Fruit fly (Drosophila melanogaster): ENCODE data around the gene Exo84.

The Exo84 gene

dm6 chr3R:26036153-26037144, 15.6 kb downstream of the Exo84 start (continued):
- TF ChIP-seq sug (tag; optimal IDR thresholded peaks at IDR 0.05) (peak; percentile 52), usp (GFP tag; optimal IDR thresholded peaks at IDR 0.05) (no peak), Lpt (GFP tag; optimal IDR thresholded peaks at IDR 0.05) (no peak), Sry-δ (GFP tag; optimal IDR thresholded peaks at IDR 0.05) (no peak), pum (GFP tag; optimal IDR thresholded peaks at IDR 0.05) (peak; percentile 67), hb (GFP tag; IDR thresholded peaks at IDR 0.05; ENCODE audit: partially characterized antibody) (no peak), br (optimal IDR thresholded peaks at IDR 0.05) (no peak), CG4424 (GFP tag; optimal IDR thresholded peaks at IDR 0.05) (peak; percentile 87), NC2β (GFP tag; optimal IDR thresholded peaks at IDR 0.05) (peak; percentile 71), bsh (GFP tag; optimal IDR thresholded peaks at IDR 0.05) (peak; percentile 84 to 96), Ada2b (GFP tag; IDR thresholded peaks at IDR 0.05) (no peak; the same call in 1 of the 2 replicates), caup (GFP tag; optimal IDR thresholded peaks at IDR 0.05; ENCODE audit: severe bottlenecking) (peak; percentile 37), CG6654 (GFP tag; optimal IDR thresholded peaks at IDR 0.05) (peak; percentile 68), abd-A (tag; optimal IDR thresholded peaks at IDR 0.05) (peak; percentile 11), lab (GFP tag; optimal IDR thresholded peaks at IDR 0.05) (peak; percentile 57), pan (optimal IDR thresholded peaks at IDR 0.05) (no peak), pan (GFP tag; optimal IDR thresholded peaks at IDR 0.05 in 1 of 2, IDR thresholded peaks at IDR 0.05 in 1 of 2) (peak in 1 of 2 experiments; percentile 29), chm (GFP tag; IDR thresholded peaks at IDR 0.05) (peak; percentile 31; the same call in 1 of the 2 replicates), CG12744 (GFP tag; optimal IDR thresholded peaks at IDR 0.05) (peak; percentile 49), Lhr (GFP tag; optimal IDR thresholded peaks at IDR 0.05) (peak; percentile 86), croc (GFP tag; conservative IDR thresholded peaks at IDR 0.05) (peak; percentile 88), wek (GFP tag; optimal IDR thresholded peaks at IDR 0.05) (peak; percentile 7), CG7786 (GFP tag; optimal IDR thresholded peaks at IDR 0.05) (peak; percentile 7), scrt (GFP tag; optimal IDR thresholded peaks at IDR 0.05) (peak; percentile 36), fu2 (GFP tag; optimal IDR thresholded peaks at IDR 0.05) (no peak), seq (GFP tag; IDR thresholded peaks at IDR 0.05) (peak; percentile 49), aop (GFP tag; IDR thresholded peaks at IDR 0.05) (no peak), CG10274 (GFP tag; optimal IDR thresholded peaks at IDR 0.05) (peak; percentile 59), fd102C (GFP tag; optimal IDR thresholded peaks at IDR 0.05) (peak; percentile 92), CG10209 (GFP tag; optimal IDR thresholded peaks at IDR 0.05) (peak; percentile 90), knrl (GFP tag; IDR thresholded peaks at IDR 0.05; ENCODE audit: partially characterized antibody) (0 out of 3 replicates have a peak, but pooled peaks have one; percentile 16), YL-1 (GFP tag; optimal IDR thresholded peaks at IDR 0.05) (peak; percentile 74), cas (GFP tag; IDR thresholded peaks at IDR 0.05) (no peak), Rx (GFP tag; IDR thresholded peaks at IDR 0.05) (peak; percentile 38), CG14860 (GFP tag; IDR thresholded peaks at IDR 0.05; ENCODE audit: partially characterized antibody) (0 out of 3 replicates have a peak, but pooled peaks have one; percentile 33), Chrac-16 (GFP tag; optimal IDR thresholded peaks at IDR 0.05) (peak; percentile 86), kni (GFP tag; optimal IDR thresholded peaks at IDR 0.05) (peak; percentile 97), CG4854 (GFP tag; optimal IDR thresholded peaks at IDR 0.05) (peak; percentile 65), CG11093 (GFP tag; IDR thresholded peaks at IDR 0.05) (peak; percentile 63), Spps (tag; optimal IDR thresholded peaks at IDR 0.05) (peak; percentile 98), odd (GFP tag; optimal IDR thresholded peaks at IDR 0.05) (peak; percentile 87), Sox102F (GFP tag; optimal IDR thresholded peaks at IDR 0.05) (peak; percentile 87), CG17802 (tag; optimal IDR thresholded peaks at IDR 0.05) (peak; percentile 64), HLHmδ (GFP tag; optimal IDR thresholded peaks at IDR 0.05) (peak; percentile 99), exex (tag; optimal IDR thresholded peaks at IDR 0.05) (peak; percentile 23), pho (GFP tag; optimal IDR thresholded peaks at IDR 0.05) (peak; percentile 19), twi (tag; optimal IDR thresholded peaks at IDR 0.05) (peak; percentile 95), Tbp (GFP tag; optimal IDR thresholded peaks at IDR 0.05) (peak; percentile 74)

Data from whole organism, embryonic.